Fruit fly (Drosophila melanogaster) whole organism, pupa: ENCODE measurements around the gene beag.

Experiments used
- CG10348 ChIP-seq: fragments of 200-800 bp; sonication (Bioruptor generic); IDR thresholded peaks from 2 replicates; pipeline ENCODE4 v1.3.6; 2022; ENCODE audit warnings: missing biosample characterization, missing genetic modification characterization
- CG32121 ChIP-seq: fragments of 200-800 bp; sonication (Bioruptor generic); IDR thresholded peaks from 2 replicates; pipeline ENCODE4 v1.3.6; 2022; ENCODE audit warnings: missing biosample characterization, missing genetic modification characterization
- CG34367 ChIP-seq: fragments of 200-800 bp; sonication (Bioruptor generic); optimal IDR thresholded peaks from 2 replicates; lab custom pipeline; 2018; ENCODE audit warnings: missing biosample characterization, mild to moderate bottlenecking, missing genetic modification characterization
- CG8301 ChIP-seq: fragments of 200-800 bp; sonication (Bioruptor generic); optimal IDR thresholded peaks from 2 replicates; lab custom pipeline; 2018; ENCODE audit warnings: missing biosample characterization, mild to moderate bottlenecking, missing genetic modification characterization
- Ets98B ChIP-seq: fragments of 200-800 bp; sonication (Bioruptor generic); IDR thresholded peaks from 2 replicates; pipeline ENCODE4 v1.3.6; 2022; ENCODE audit warnings: missing biosample characterization, missing genetic modification characterization
- rn ChIP-seq: fragments of 200-800 bp; sonication (Bioruptor generic); IDR thresholded peaks from 2 replicates; pipeline ENCODE4 v1.3.6; 2022; ENCODE audit warnings: missing biosample characterization, missing genetic modification characterization

dm6 chr3R:9056409-9057031 lies 8.4 kb downstream of the beag start:
- TF ChIP-seq CG8301 (peak; percentile 34), CG34367 (peak; percentile 62), rn (GFP tag; lab: Robert Waterston, UW) (no peak), CG10348 (GFP tag; lab: Robert Waterston, UW) (no peak), CG32121 (GFP tag; lab: Robert Waterston, UW) (no peak), Ets98B (no peak)
